Fruit fly (Drosophila melanogaster) whole organism, wandering third instar larva: Measurements from ENCODE around the gene PGRP-SB2.

Experiments
- Abd-B ChIP-seq: fragments of >200 bp; optimal IDR thresholded peaks from 2 replicates; lab custom pipeline; 2017; ENCODE audit warnings: missing biosample characterization, missing genetic modification characterization
- CG9705 ChIP-seq: fragments of 200-800 bp; sonication (Bioruptor generic); optimal IDR thresholded peaks from 2 replicates; lab custom pipeline; 2018; ENCODE audit warnings: missing biosample characterization, mild to moderate bottlenecking, missing genetic modification characterization
- Hr78 ChIP-seq: fragments of >200 bp; optimal IDR thresholded peaks from 2 replicates; lab custom pipeline; 2017; ENCODE audit warnings: missing biosample characterization, missing genetic modification characterization
- h ChIP-seq: fragments of 200-800 bp; sonication (Bioruptor generic); optimal IDR thresholded peaks from 3 replicates; lab custom pipeline; 2016; ENCODE audit warnings: missing biosample characterization, mild to moderate bottlenecking, missing genetic modification characterization
- lola ChIP-seq: fragments of >200 bp; optimal IDR thresholded peaks from 2 replicates; lab custom pipeline; 2017; ENCODE audit warnings: missing biosample characterization, missing genetic modification characterization
- rgr ChIP-seq: fragments of 200-800 bp; sonication (Bioruptor generic); optimal IDR thresholded peaks from 3 replicates; lab custom pipeline; 2016; ENCODE audit warnings: missing biosample characterization, mild to moderate bottlenecking, missing genetic modification characterization
- sv ChIP-seq: fragments of 200-800 bp; sonication (Bioruptor generic); optimal IDR thresholded peaks from 3 replicates; lab custom pipeline; 2016; ENCODE audit warnings: missing biosample characterization, missing genetic modification characterization
- usp ChIP-seq: fragments of >200 bp; optimal IDR thresholded peaks from 2 replicates; lab custom pipeline; 2017; ENCODE audit warnings: missing biosample characterization, missing genetic modification characterization

- TF ChIP-seq Abd-B (no peak), h (no peak), usp (GFP tag; lab: Kevin White, UChicago) (no peak), sv (GFP tag; lab: Kevin White, UChicago) (no peak), Hr78 (GFP tag; lab: Kevin White, UChicago) (no peak), rgr (no peak), lola (no peak), CG9705 (GFP tag; lab: Kevin White, UChicago) (no peak)
These were observed 20.4 kb downstream of the PGRP-SB2 start for dm6 chr3L:16746586-16747383.
